Fruit fly (Drosophila melanogaster) whole organism, embryonic: ENCODE measurements around the gene CG7432.

Experiments
- BEAF-32 ChIP-seq: fragments of 200-800 bp; sonication (Bioruptor generic); optimal IDR thresholded peaks from 3 replicates; lab custom pipeline; 2017; ENCODE audit warnings: missing biosample characterization, missing genetic modification characterization, mild to moderate bottlenecking, moderate library complexity, missing genetic modification reagents
- C15 ChIP-seq: fragments of 200-800 bp; sonication (Bioruptor generic); IDR thresholded peaks from 3 replicates; pipeline ENCODE4 v1.3.6; 2022; ENCODE audit warnings: missing biosample characterization, missing genetic modification characterization
- CG10321 ChIP-seq: fragments of 200-800 bp; sonication (Bioruptor generic); IDR thresholded peaks from 2 replicates; pipeline ENCODE4 v1.3.6; 2022; ENCODE audit warnings: missing biosample characterization, missing genetic modification characterization
- CG10366 ChIP-seq: fragments of 200-800 bp; sonication (Bioruptor generic); IDR thresholded peaks from 2 replicates; pipeline ENCODE4 v1.3.6; 2022; ENCODE audit warnings: missing biosample characterization, missing genetic modification characterization
- CG10959 ChIP-seq: fragments of 200-800 bp; sonication (Bioruptor generic); IDR thresholded peaks from 2 replicates; pipeline ENCODE4 v1.3.6; 2022; ENCODE audit warnings: missing biosample characterization, missing genetic modification characterization
- CG11560 ChIP-seq: fragments of 200-800 bp; sonication (Bioruptor generic); IDR thresholded peaks from 3 replicates; pipeline ENCODE4 v1.3.6; 2022; ENCODE audit warnings: missing biosample characterization, missing genetic modification characterization
- CG12299 ChIP-seq: fragments of 200-800 bp; sonication (Bioruptor generic); optimal IDR thresholded peaks from 2 replicates; lab custom pipeline; 2018; ENCODE audit warnings: missing biosample characterization, mild to moderate bottlenecking, missing genetic modification characterization
- CG12744 ChIP-seq: fragments of 200-800 bp; sonication (Bioruptor generic); optimal IDR thresholded peaks from 2 replicates; lab custom pipeline; 2016; ENCODE audit warnings: missing biosample characterization, missing genetic modification characterization
- CG14014 ChIP-seq: fragments of 200-800 bp; sonication (Bioruptor generic); IDR thresholded peaks from 2 replicates; pipeline ENCODE4 v1.3.6; 2022; ENCODE audit warnings: missing biosample characterization, missing genetic modification characterization
- CG1647 ChIP-seq: fragments of 200-800 bp; sonication (Bioruptor generic); optimal IDR thresholded peaks from 3 replicates; lab custom pipeline; 2016; ENCODE audit warnings: missing biosample characterization, missing genetic modification characterization
- CG16779 ChIP-seq: fragments of 200-800 bp; sonication (Bioruptor generic); IDR thresholded peaks from 2 replicates; pipeline ENCODE4 v1.3.6; 2022; ENCODE audit warnings: missing biosample characterization, missing genetic modification characterization
- CG17912 ChIP-seq: fragments of 200-800 bp; sonication (Bioruptor generic); optimal IDR thresholded peaks from 2 replicates; lab custom pipeline; 2018; ENCODE audit warnings: missing biosample characterization, mild to moderate bottlenecking, missing genetic modification characterization
- CG1792 ChIP-seq: fragments of 200-800 bp; sonication (Bioruptor generic); optimal IDR thresholded peaks from 2 replicates; lab custom pipeline; 2016; ENCODE audit warnings: missing biosample characterization, missing genetic modification characterization
- CG18599 ChIP-seq: fragments of 200-800 bp; sonication (Bioruptor generic); optimal IDR thresholded peaks from 3 replicates; lab custom pipeline; 2017; ENCODE audit warnings: missing biosample characterization, missing genetic modification characterization, mild to moderate bottlenecking, moderate library complexity, missing genetic modification reagents
- CG18619 ChIP-seq: fragments of 200-800 bp; sonication (Bioruptor generic); optimal IDR thresholded peaks from 3 replicates; lab custom pipeline; 2017; ENCODE audit warnings: missing biosample characterization, mild to moderate bottlenecking, missing genetic modification characterization
- CG30431 ChIP-seq: fragments of 200-800 bp; sonication (Bioruptor generic); optimal IDR thresholded peaks from 2 replicates; lab custom pipeline; 2017; ENCODE audit warnings: missing biosample characterization, missing genetic modification characterization
- CG3281 ChIP-seq: fragments of 200-800 bp; sonication (Bioruptor generic); optimal IDR thresholded peaks from 3 replicates; lab custom pipeline; 2017; ENCODE audit warnings: missing biosample characterization, mild to moderate bottlenecking, missing genetic modification characterization
- CG3407 ChIP-seq: fragments of 200-800 bp; sonication (Bioruptor generic); optimal IDR thresholded peaks from 2 replicates; lab custom pipeline; 2018; ENCODE audit warnings: missing biosample characterization, mild to moderate bottlenecking, missing genetic modification characterization
- CG34224 ChIP-seq: fragments of 200-800 bp; sonication (Bioruptor generic); IDR thresholded peaks from 3 replicates; pipeline ENCODE4 v1.3.6; 2022; ENCODE audit warnings: missing biosample characterization, missing genetic modification characterization; ENCODE audit not compliant: partially characterized antibody
- CG4282 ChIP-seq: fragments of 200-800 bp; sonication (Bioruptor generic); optimal IDR thresholded peaks from 2 replicates; lab custom pipeline; 2016; ENCODE audit warnings: missing biosample characterization, missing genetic modification characterization
- CG4328 ChIP-seq: fragments of 200-800 bp; sonication (Bioruptor generic); optimal IDR thresholded peaks from 3 replicates; lab custom pipeline; 2017; ENCODE audit warnings: missing biosample characterization, missing genetic modification reagents, missing genetic modification characterization
- CG8290 ChIP-seq, 3 experiments: fragments of 200-800 bp; sonication (Bioruptor generic); optimal IDR thresholded peaks; 2 replicates each; lab custom pipeline; 2016 to 2019; ENCODE audit warnings: missing biosample characterization in 3 of 3, missing genetic modification characterization in 3 of 3, mild to moderate bottlenecking in 2 of 3, moderate library complexity in 1 of 3
- CrebB ChIP-seq: fragments of 200-800 bp; sonication (Bioruptor generic); optimal IDR thresholded peaks from 3 replicates; lab custom pipeline; 2018; ENCODE audit warnings: missing biosample characterization, mild to moderate bottlenecking, missing genetic modification characterization
- Dad ChIP-seq: fragments of 200-800 bp; sonication (Bioruptor generic); optimal IDR thresholded peaks from 3 replicates; lab custom pipeline; 2016; ENCODE audit warnings: missing biosample characterization, missing genetic modification characterization
- E2f1 ChIP-seq: fragments of 200-800 bp; sonication (Bioruptor generic); IDR thresholded peaks from 2 replicates; pipeline ENCODE4 v1.3.6; 2022; ENCODE audit warnings: missing biosample characterization, missing genetic modification characterization
- Elba2 ChIP-seq: fragments of 200-800 bp; sonication (Bioruptor generic); optimal IDR thresholded peaks from 3 replicates; lab custom pipeline; 2016; ENCODE audit warnings: missing biosample characterization, missing genetic modification characterization
- Gsc ChIP-seq: fragments of 200-800 bp; sonication (Bioruptor generic); IDR thresholded peaks from 2 replicates; pipeline ENCODE4 v1.3.6; 2022; ENCODE audit warnings: missing biosample characterization, missing genetic modification characterization
- H15 ChIP-seq: fragments of 200-800 bp; sonication (Bioruptor generic); IDR thresholded peaks from 3 replicates; pipeline ENCODE4 v1.3.6; 2022; ENCODE audit warnings: missing biosample characterization, missing genetic modification characterization
- HLH54F ChIP-seq: fragments of 200-800 bp; sonication (Bioruptor generic); optimal IDR thresholded peaks from 3 replicates; lab custom pipeline; 2016; ENCODE audit warnings: missing biosample characterization, missing genetic modification characterization
- HLHmδ ChIP-seq: fragments of 200-800 bp; sonication (Bioruptor generic); optimal IDR thresholded peaks from 2 replicates; lab custom pipeline; 2018; ENCODE audit warnings: missing biosample characterization, mild to moderate bottlenecking, missing genetic modification characterization, moderate library complexity
- HmgZ ChIP-seq: fragments of 200-800 bp; sonication (Bioruptor generic); optimal IDR thresholded peaks from 2 replicates; lab custom pipeline; 2018; ENCODE audit warnings: missing biosample characterization, mild to moderate bottlenecking, missing genetic modification characterization
- MBD-R2 ChIP-seq: fragments of 200-800 bp; sonication (Bioruptor generic); IDR thresholded peaks from 2 replicates; pipeline ENCODE4 v1.3.6; 2022; ENCODE audit warnings: missing biosample characterization, missing genetic modification characterization
- Med ChIP-seq: fragments of 200-800 bp; sonication (Bioruptor generic); peaks from one replicate; lab custom pipeline; 2016; ENCODE audit warnings: missing biosample characterization, missing genetic modification characterization, mild to moderate bottlenecking, inconsistent platforms, moderate library complexity
- NC2α ChIP-seq: fragments of 200-800 bp; sonication (Bioruptor generic); optimal IDR thresholded peaks from 2 replicates; lab custom pipeline; 2016; ENCODE audit warnings: missing biosample characterization, missing genetic modification characterization
- Trl ChIP-seq, 3 experiments: fragments of >200 bp in 2 of 3; fragments of 200-800 bp in 1 of 3; sonication (Bioruptor generic) in 1 of 3; optimal IDR thresholded peaks; 2 replicates in 1 of 3; 3 replicates in 2 of 3; lab custom pipeline; 2016 to 2017; ENCODE audit warnings: missing biosample characterization in 1 of 3, missing genetic modification characterization in 1 of 3
- bcd ChIP-seq: fragments of 200-800 bp; sonication (Bioruptor generic); optimal IDR thresholded peaks from 2 replicates; lab custom pipeline; 2017; ENCODE audit warnings: missing biosample characterization, mild to moderate bottlenecking, missing genetic modification characterization
- cas ChIP-seq: fragments of 200-800 bp; sonication (Bioruptor generic); IDR thresholded peaks from 2 replicates; pipeline ENCODE4 v1.3.6; 2022; ENCODE audit warnings: missing biosample characterization, missing genetic modification characterization
- dan ChIP-seq: fragments of 200-800 bp; sonication (Bioruptor generic); IDR thresholded peaks from 2 replicates; pipeline ENCODE4 v1.3.6; 2022; ENCODE audit warnings: missing biosample characterization, missing genetic modification characterization
- danr ChIP-seq: fragments of 200-800 bp; sonication (Bioruptor generic); IDR thresholded peaks from 2 replicates; pipeline ENCODE4 v1.3.6; 2022; ENCODE audit warnings: missing biosample characterization, missing genetic modification characterization
- dmrt99B ChIP-seq: fragments of 200-800 bp; sonication (Bioruptor generic); optimal IDR thresholded peaks from 2 replicates; lab custom pipeline; 2018; ENCODE audit warnings: missing biosample characterization, mild to moderate bottlenecking, missing genetic modification characterization, moderate library complexity
- ewg ChIP-seq: fragments of 200-800 bp; sonication (Bioruptor generic); optimal IDR thresholded peaks from 3 replicates; lab custom pipeline; 2017; ENCODE audit warnings: mild to moderate bottlenecking, missing biosample characterization, missing genetic modification reagents, missing genetic modification characterization
- eyg ChIP-seq: fragments of 200-800 bp; sonication (Bioruptor generic); optimal IDR thresholded peaks from 3 replicates; lab custom pipeline; 2016; ENCODE audit warnings: missing biosample characterization, missing genetic modification characterization
- gce ChIP-seq: fragments of 200-800 bp; sonication (Bioruptor generic); IDR thresholded peaks from 3 replicates; pipeline ENCODE4 v1.3.6; 2022; ENCODE audit warnings: missing biosample characterization, missing genetic modification characterization
- grn ChIP-seq: fragments of 200-800 bp; sonication (Bioruptor generic); optimal IDR thresholded peaks from 3 replicates; lab custom pipeline; 2017; ENCODE audit warnings: missing biosample characterization, missing genetic modification characterization
- klu ChIP-seq: fragments of 200-800 bp; sonication (Bioruptor generic); IDR thresholded peaks from 2 replicates; pipeline ENCODE4 v1.3.6; 2022; ENCODE audit warnings: missing biosample characterization, missing genetic modification characterization
- lmd ChIP-seq: fragments of 200-800 bp; sonication (Bioruptor generic); IDR thresholded peaks from 2 replicates; pipeline ENCODE4 v1.3.6; 2022; ENCODE audit warnings: missing biosample characterization, missing genetic modification characterization
- otp ChIP-seq: fragments of 200-800 bp; sonication (Bioruptor generic); IDR thresholded peaks from 3 replicates; pipeline ENCODE4, ENCODE4 v1.3.6; 2022; ENCODE audit warnings: missing biosample characterization, missing genetic modification characterization
- pros ChIP-seq: fragments of 200-800 bp; sonication (Bioruptor generic); optimal IDR thresholded peaks from 3 replicates; lab custom pipeline; 2019; ENCODE audit warnings: missing biosample characterization, mild to moderate bottlenecking, missing genetic modification characterization, moderate library complexity
- psq ChIP-seq: fragments of 200-800 bp; sonication (Bioruptor generic); optimal IDR thresholded peaks from 2 replicates; lab custom pipeline; 2017; ENCODE audit warnings: missing biosample characterization, missing genetic modification characterization
- salm ChIP-seq: fragments of 200-800 bp; sonication (Bioruptor generic); optimal IDR thresholded peaks from 2 replicates; lab custom pipeline; 2018; ENCODE audit warnings: missing biosample characterization, mild to moderate bottlenecking, missing genetic modification characterization
- sc ChIP-seq, 3 experiments: fragments of >200 bp in 2 of 3; fragments of 200-800 bp in 1 of 3; sonication (Bioruptor generic) in 1 of 3; optimal IDR thresholded peaks; 2 replicates in 2 of 3; 3 replicates in 1 of 3; lab custom pipeline; 2017; ENCODE audit warnings: mild to moderate bottlenecking in 1 of 3, missing biosample characterization in 1 of 3, missing genetic modification characterization in 1 of 3, missing genetic modification reagents in 1 of 3

CG7432 gene

dm6 chr3R:19656455-19656854, 8.4 kb upstream of the CG7432 start (continued):
- TF ChIP-seq sc (optimal IDR thresholded peaks at IDR 0.05; lab: Kevin White, UChicago) (no peak), sc (GFP tag; optimal IDR thresholded peaks at IDR 0.05; lab: Kevin White, UChicago) (no peak), Dad (no peak), Trl (optimal IDR thresholded peaks at IDR 0.05; lab: Kevin White, UChicago) (peak; percentile 51 to 72), Trl (GFP tag; optimal IDR thresholded peaks at IDR 0.05; lab: Kevin White, UChicago) (no peak), Gsc (GFP tag; lab: Robert Waterston, UW) (no peak), psq (GFP tag; lab: Kevin White, UChicago) (no peak), CG1647 (GFP tag; lab: Kevin White, UChicago) (no peak), HLH54F (GFP tag; lab: Kevin White, UChicago) (no peak), CG34224 (GFP tag; lab: Robert Waterston, UW) (peak; percentile 45; the same call in 2 of the 3 replicates), dan (GFP tag; lab: Robert Waterston, UW) (no peak), CG11560 (tag; lab: Robert Waterston, UW) (no peak), HmgZ (tag; lab: Kevin White, UChicago) (no peak), eyg (no peak), CG14014 (GFP tag; lab: Robert Waterston, UW) (no peak), CG4282 (no peak), E2f1 (GFP tag; lab: Robert Waterston, UW) (no peak), gce (no peak), salm (tag; lab: Kevin White, UChicago) (no peak), grn (GFP tag; lab: Kevin White, UChicago) (no peak), CG18599 (GFP tag; lab: Kevin White, UChicago) (no peak), CrebB (tag; lab: Kevin White, UChicago) (no peak), CG16779 (no peak), H15 (GFP tag; lab: Robert Waterston, UW) (no peak), HLHmδ (GFP tag; lab: Kevin White, UChicago) (no peak), dmrt99B (tag; lab: Kevin White, UChicago) (no peak), CG8290 (GFP tag; optimal IDR thresholded peaks at IDR 0.05; lab: Kevin White, UChicago) (no peak), CG8290 (tag; optimal IDR thresholded peaks at IDR 0.05; lab: Kevin White, UChicago) (no peak), BEAF-32 (no peak), CG12744 (GFP tag; lab: Kevin White, UChicago) (no peak), danr (GFP tag; lab: Robert Waterston, UW) (no peak), cas (GFP tag; lab: Robert Waterston, UW) (no peak), C15 (GFP tag; lab: Robert Waterston, UW) (no peak), CG4328 (GFP tag; lab: Kevin White, UChicago) (no peak), CG10959 (no peak), bcd (GFP tag; lab: Kevin White, UChicago) (no peak), CG3407 (GFP tag; lab: Kevin White, UChicago) (no peak), pros (GFP tag; lab: Kevin White, UChicago) (no peak), CG18619 (GFP tag; lab: Kevin White, UChicago) (no peak), ewg (GFP tag; lab: Kevin White, UChicago) (peak; percentile 95), CG10321 (GFP tag; lab: Robert Waterston, UW) (0 out of 2 replicates have a peak, but pooled peaks have one; percentile 13), CG17912 (GFP tag; lab: Kevin White, UChicago) (no peak), CG1792 (GFP tag; lab: Kevin White, UChicago) (no peak), Med (GFP tag; lab: Kevin White, UChicago) (no peak), CG3281 (GFP tag; lab: Kevin White, UChicago) (no peak), CG12299 (no peak), MBD-R2 (GFP tag; lab: Robert Waterston, UW) (peak; percentile 71), CG30431 (GFP tag; lab: Kevin White, UChicago) (no peak), CG10366 (GFP tag; lab: Robert Waterston, UW) (no peak), Elba2 (GFP tag; lab: Kevin White, UChicago) (no peak), lmd (no peak), NC2α (GFP tag; lab: Kevin White, UChicago) (no peak), klu (GFP tag; lab: Robert Waterston, UW) (no peak), otp (GFP tag; lab: Robert Waterston, UW) (no peak)
